Worm (Caenorhabditis elegans) whole organism, L3 larva: ENCODE results near the gene acl-8.

Experiments used
- R02D3.7 ChIP-seq: fragments of 150-350 bp; optimal IDR thresholded peaks from 2 replicates; lab custom pipeline; 2014; ENCODE audit warnings: missing biosample characterization, missing genetic modification characterization
- ZK546.5 ChIP-seq: sonication (generic microtip); optimal IDR thresholded peaks from 2 replicates; lab custom pipeline; 2017; ENCODE audit warnings: missing biosample characterization, missing genetic modification characterization
- aly-2 ChIP-seq: fragments of 150-350 bp; optimal IDR thresholded peaks from 2 replicates; lab custom pipeline; 2014; ENCODE audit warnings: missing biosample characterization, missing genetic modification characterization
- ama-1 ChIP-seq: fragments of 150-350 bp; optimal IDR thresholded peaks from 2 replicates; lab custom pipeline; 2018
- daf-12 ChIP-seq: fragments of 150-350 bp; optimal IDR thresholded peaks from 2 replicates; lab custom pipeline; 2014; ENCODE audit warnings: missing biosample characterization, missing genetic modification reagents, missing genetic modification characterization
- egl-27 ChIP-seq: sonication (generic microtip); optimal IDR thresholded peaks from 4 replicates; lab custom pipeline; 2017; ENCODE audit warnings: missing biosample characterization, missing genetic modification reagents, missing genetic modification characterization
- egl-5 ChIP-seq: fragments of 150-350 bp; optimal IDR thresholded peaks from 2 replicates; lab custom pipeline; 2017; ENCODE audit warnings: missing biosample characterization, missing genetic modification reagents, missing genetic modification characterization, inconsistent platforms
- elt-2 ChIP-seq: sonication (generic microtip); optimal IDR thresholded peaks from 2 replicates; lab custom pipeline; 2016; ENCODE audit warnings: missing genetic modification reagents, mild to moderate bottlenecking, missing genetic modification characterization, missing compliant biosample characterization
- eor-1 ChIP-seq, 2 experiments: fragments of 150-350 bp; optimal IDR thresholded peaks; 2 replicates each; lab custom pipeline; 2014 to 2018; ENCODE audit warnings: missing biosample characterization in 2 of 2, missing genetic modification characterization in 2 of 2
- fkh-2 ChIP-seq: fragments of 150-350 bp; optimal IDR thresholded peaks from 2 replicates; lab custom pipeline; 2014; ENCODE audit warnings: missing biosample characterization, missing genetic modification reagents, missing genetic modification characterization
- jun-1 ChIP-seq: fragments of 150-350 bp; optimal IDR thresholded peaks from 2 replicates; lab custom pipeline; 2014; ENCODE audit warnings: missing biosample characterization, missing genetic modification reagents, missing genetic modification characterization
- lin-39 ChIP-seq: fragments of 150-350 bp; optimal IDR thresholded peaks from 2 replicates; lab custom pipeline; 2018; ENCODE audit warnings: missing biosample characterization, missing genetic modification reagents, missing genetic modification characterization
- mdl-1 ChIP-seq: fragments of 150-350 bp; optimal IDR thresholded peaks from 2 replicates; lab custom pipeline; 2014; ENCODE audit warnings: missing biosample characterization, missing genetic modification characterization
- mml-1 ChIP-seq: fragments of 150-350 bp; sonication (generic microtip); optimal IDR thresholded peaks from 3 replicates; lab custom pipeline; 2014; ENCODE audit warnings: missing biosample characterization, missing genetic modification characterization
- nfya-1 ChIP-seq: sonication (generic microtip); optimal IDR thresholded peaks from 2 replicates; lab custom pipeline; 2017; ENCODE audit warnings: missing genetic modification characterization, mild to moderate bottlenecking, missing compliant biosample characterization, antibody characterized with exemption, moderate library complexity; ENCODE audit not compliant: insufficient read depth
- nhr-11 ChIP-seq: fragments of 150-350 bp; optimal IDR thresholded peaks from 2 replicates; lab custom pipeline; 2014; ENCODE audit warnings: missing biosample characterization, missing genetic modification characterization
- nhr-12 ChIP-seq: fragments of 150-350 bp; optimal IDR thresholded peaks from 2 replicates; lab custom pipeline; 2014; ENCODE audit warnings: missing biosample characterization, missing genetic modification characterization
- nhr-25 ChIP-seq: sonication (generic microtip); optimal IDR thresholded peaks from 2 replicates; lab custom pipeline; 2017; ENCODE audit warnings: missing biosample characterization, missing genetic modification characterization
- nhr-28 ChIP-seq: fragments of 150-350 bp; optimal IDR thresholded peaks from 2 replicates; lab custom pipeline; 2014; ENCODE audit warnings: missing biosample characterization, missing genetic modification characterization
- nhr-43 ChIP-seq: sonication (generic microtip); optimal IDR thresholded peaks from 2 replicates; lab custom pipeline; 2016; ENCODE audit warnings: mild to moderate bottlenecking, missing genetic modification characterization, missing compliant biosample characterization; ENCODE audit not compliant: poor library complexity, severe bottlenecking
- nhr-67 ChIP-seq: fragments of 150-350 bp; optimal IDR thresholded peaks from 2 replicates; lab custom pipeline; 2014; ENCODE audit warnings: missing biosample characterization, missing genetic modification characterization
- nhr-76 ChIP-seq: fragments of 150-350 bp; sonication (generic microtip); optimal IDR thresholded peaks from 5 replicates; lab custom pipeline; 2014; ENCODE audit warnings: missing biosample characterization, missing genetic modification characterization
- nhr-77 ChIP-seq: fragments of 150-350 bp; optimal IDR thresholded peaks from 2 replicates; lab custom pipeline; 2014; ENCODE audit warnings: missing biosample characterization, missing genetic modification characterization
- pha-4 ChIP-seq: fragments of 150-350 bp; optimal IDR thresholded peaks from 2 replicates; lab custom pipeline; 2014; ENCODE audit warnings: missing biosample characterization, missing genetic modification reagents, missing genetic modification characterization
- pqm-1 ChIP-seq: fragments of 150-350 bp; optimal IDR thresholded peaks from 2 replicates; lab custom pipeline; 2017; ENCODE audit warnings: missing biosample characterization, missing genetic modification characterization, inconsistent platforms
- snpc-4 ChIP-seq: fragments of 150-350 bp; optimal IDR thresholded peaks from 2 replicates; lab custom pipeline; 2014; ENCODE audit warnings: missing biosample characterization, missing genetic modification characterization
- unc-39 ChIP-seq: sonication (generic microtip); optimal IDR thresholded peaks from 4 replicates; lab custom pipeline; 2017; ENCODE audit warnings: missing biosample characterization, missing genetic modification characterization
- unc-62 ChIP-seq: fragments of 150-350 bp; sonication (generic microtip); optimal IDR thresholded peaks from 4 replicates; lab custom pipeline; 2014; ENCODE audit warnings: missing biosample characterization, missing genetic modification reagents, missing genetic modification characterization
- ztf-11 ChIP-seq: fragments of 150-350 bp; optimal IDR thresholded peaks from 2 replicates; lab custom pipeline; 2014; ENCODE audit warnings: missing biosample characterization, missing genetic modification characterization
- ztf-4 ChIP-seq: fragments of 150-350 bp; optimal IDR thresholded peaks from 2 replicates; lab custom pipeline; 2014; ENCODE audit warnings: missing biosample characterization, missing genetic modification characterization

Gene acl-8

DNA sequence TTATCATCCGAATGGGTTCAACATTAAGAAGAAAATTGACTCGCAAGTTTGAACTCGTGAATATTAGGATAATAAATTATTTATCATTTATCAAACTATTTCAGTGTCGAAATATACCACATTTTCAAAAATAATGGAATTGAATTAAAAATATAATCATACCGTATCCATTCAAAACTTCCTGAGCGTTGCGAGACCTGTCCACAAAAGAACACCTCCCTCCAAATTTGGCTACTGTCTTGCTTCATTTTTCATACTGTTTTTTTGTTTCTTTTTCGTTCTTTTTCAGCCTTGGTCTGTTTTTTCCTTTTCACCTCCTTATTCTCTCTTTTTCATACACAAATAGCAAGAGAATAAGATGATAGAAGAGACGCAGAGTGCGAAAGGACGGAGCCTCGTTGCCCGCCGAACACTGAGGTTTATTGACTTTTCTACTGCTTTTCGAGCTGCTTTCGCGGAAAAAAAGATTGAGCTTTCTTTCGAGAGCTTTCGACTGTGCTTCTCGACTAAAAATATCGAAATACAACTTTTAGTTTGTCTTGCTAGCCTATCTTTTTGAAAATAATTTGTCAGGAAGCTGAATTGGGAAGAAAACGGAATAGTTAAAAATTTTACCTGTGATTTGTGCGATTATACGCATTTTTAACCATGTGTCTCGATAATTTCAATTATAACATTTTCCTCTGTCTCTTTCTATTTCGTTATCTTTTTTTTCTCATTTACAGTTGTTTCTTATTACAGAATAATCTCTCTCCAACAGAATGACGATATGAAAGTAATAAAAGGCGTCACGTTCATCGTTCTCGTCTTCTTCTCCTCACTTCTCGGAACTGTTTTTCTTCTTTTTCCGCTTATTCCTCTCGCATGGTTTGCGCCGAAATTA lies at the start of gene acl-8:
acl-8 (plus strand) TSS at position 742 of the 883 bp plus-strand sequence.
- TF ChIP-seq nhr-77 (tag; lab: Kevin White, UChicago), result no peak
- peak; percentile 73 for TF ChIP-seq elt-2 (tag; lab: Kevin White, UChicago)
- no peak for TF ChIP-seq fkh-2 (tag; lab: Kevin White, UChicago)
- TF ChIP-seq ztf-4, result no peak
- no peak for TF ChIP-seq nhr-12 (tag; lab: Kevin White, UChicago)
- no peak for TF ChIP-seq jun-1 (tag; lab: Kevin White, UChicago)
- peak; percentile 86 for TF ChIP-seq pha-4
- no peak for TF ChIP-seq daf-12

DNA sequence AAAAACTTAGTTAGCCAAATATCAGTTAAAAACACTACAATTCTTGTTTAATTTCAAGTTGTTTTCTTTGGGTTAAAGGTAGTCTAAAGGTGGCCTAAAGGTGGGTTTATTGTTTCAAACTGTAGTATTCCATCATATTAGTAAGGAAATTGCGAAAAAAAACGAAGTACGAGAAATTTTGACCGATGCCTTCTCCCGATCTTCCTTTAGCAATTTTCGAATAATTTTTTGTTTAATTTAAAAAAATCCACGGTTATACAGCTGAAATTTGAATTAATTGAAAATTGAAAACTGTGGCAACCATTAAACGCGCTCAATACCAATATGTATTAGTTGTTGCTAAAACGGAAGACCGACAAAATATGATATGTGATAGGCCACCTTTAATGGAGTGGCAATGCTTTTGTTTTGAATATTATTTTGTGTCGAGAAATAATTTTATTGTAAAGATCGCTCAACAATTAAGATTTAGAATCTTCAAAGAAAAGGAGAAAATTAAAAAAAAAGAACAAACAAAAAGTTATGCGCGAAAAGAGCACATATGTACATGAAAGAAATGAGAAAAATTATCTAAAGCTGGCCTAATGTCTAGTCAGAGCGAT lies 49.6 kb upstream of the acl-8 start:
- TF ChIP-seq pqm-1 (tag; lab: Kevin White, UChicago) (peak; percentile 7), ama-1 (lab: Kevin White, UChicago) (no peak), aly-2 (peak; percentile 74)
- TF ChIP-seq, all 47 proteins: peak for 2

DNA sequence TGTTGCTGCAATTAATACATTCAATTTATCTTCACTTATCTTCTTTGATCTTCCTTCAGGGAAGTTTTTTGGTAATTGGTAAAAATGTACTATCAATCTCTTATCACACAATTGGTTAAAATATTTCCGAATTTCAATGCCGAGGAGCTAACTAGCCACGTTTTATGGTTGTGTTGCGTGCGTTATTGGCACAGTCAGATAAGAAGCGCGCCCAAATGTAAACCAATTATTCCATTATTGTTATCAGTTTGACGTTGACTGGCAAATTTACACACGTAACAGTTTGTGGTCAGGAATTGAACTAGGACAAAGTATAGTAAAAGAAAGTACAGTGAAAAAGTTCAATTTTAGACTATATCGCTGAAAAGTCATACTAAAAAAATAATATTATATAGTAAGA lies 43.1 kb upstream of the acl-8 start:
- peak; percentile 92 for TF ChIP-seq elt-2 (tag; lab: Kevin White, UChicago)
- no peak for TF ChIP-seq ZK546.5 (tag; lab: Kevin White, UChicago)
- TF ChIP-seq nhr-76 (tag; lab: Kevin White, UChicago), result no peak
- TF ChIP-seq daf-12, result no peak
- TF ChIP-seq nhr-28 (tag; lab: Kevin White, UChicago), result no peak
- no peak for TF ChIP-seq snpc-4 (tag; lab: Kevin White, UChicago)
- TF ChIP-seq nhr-25 (tag; lab: Kevin White, UChicago), result no peak
- TF ChIP-seq mml-1, result no peak
- no peak for TF ChIP-seq unc-39 (tag; lab: Kevin White, UChicago)
- peak; percentile 42 for TF ChIP-seq jun-1 (tag; lab: Kevin White, UChicago)
- TF ChIP-seq eor-1 (tag; optimal IDR thresholded peaks at IDR 0.05; lab: Kevin White, UChicago), result no peak
- TF ChIP-seq pqm-1 (tag; lab: Kevin White, UChicago), result peak; percentile 93
- TF ChIP-seq egl-5 (tag; lab: Kevin White, UChicago), result no peak
- peak; percentile 34 for TF ChIP-seq pha-4
- TF ChIP-seq nhr-67, result no peak
- no peak for TF ChIP-seq nhr-43
- TF ChIP-seq lin-39 (tag; lab: Kevin White, UChicago), result no peak

DNA sequence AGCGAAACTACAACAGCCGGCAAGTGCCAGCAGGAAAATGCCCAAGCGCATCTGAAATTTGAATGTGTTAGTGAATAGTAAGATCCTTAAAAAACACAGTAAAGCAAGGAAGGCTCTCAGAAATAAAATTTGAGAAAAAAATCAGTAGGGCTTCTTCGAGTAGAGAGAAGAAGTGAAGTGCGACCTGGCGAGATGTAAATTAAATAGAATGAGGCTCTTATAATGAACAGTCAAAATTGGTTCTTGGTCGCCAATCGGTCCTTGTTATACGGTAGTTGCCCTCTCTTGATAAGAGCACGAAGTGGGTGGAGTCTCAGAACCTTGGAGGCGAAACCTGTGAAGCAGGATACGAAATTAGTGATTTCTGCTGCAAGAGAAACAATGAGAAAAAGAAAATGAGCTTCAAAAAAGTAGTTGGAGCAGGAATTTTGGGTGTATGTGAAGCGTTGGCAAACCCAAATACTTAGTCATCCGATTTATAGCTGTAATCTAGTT lies 41.9 kb upstream of the acl-8 start, which contains the start of gene bcf-1:
bcf-1 (minus strand) TSS at position 51 of the 495 bp plus-strand sequence.
- peak; percentile 63 for TF ChIP-seq elt-2 (tag; lab: Kevin White, UChicago)
- peak; percentile 21 for TF ChIP-seq nfya-1 (tag; lab: Kevin White, UChicago)
- TF ChIP-seq daf-12, result no peak
- no peak for TF ChIP-seq nhr-12 (tag; lab: Kevin White, UChicago)
- TF ChIP-seq unc-39 (tag; lab: Kevin White, UChicago), result no peak
- TF ChIP-seq ama-1 (lab: Kevin White, UChicago), result no peak
- peak; percentile 3 for TF ChIP-seq pqm-1 (tag; lab: Kevin White, UChicago)
- TF ChIP-seq nhr-25 (tag; lab: Kevin White, UChicago), result no peak
- no peak for TF ChIP-seq unc-62 (GFP tag; lab: Kevin White, UChicago)

DNA sequence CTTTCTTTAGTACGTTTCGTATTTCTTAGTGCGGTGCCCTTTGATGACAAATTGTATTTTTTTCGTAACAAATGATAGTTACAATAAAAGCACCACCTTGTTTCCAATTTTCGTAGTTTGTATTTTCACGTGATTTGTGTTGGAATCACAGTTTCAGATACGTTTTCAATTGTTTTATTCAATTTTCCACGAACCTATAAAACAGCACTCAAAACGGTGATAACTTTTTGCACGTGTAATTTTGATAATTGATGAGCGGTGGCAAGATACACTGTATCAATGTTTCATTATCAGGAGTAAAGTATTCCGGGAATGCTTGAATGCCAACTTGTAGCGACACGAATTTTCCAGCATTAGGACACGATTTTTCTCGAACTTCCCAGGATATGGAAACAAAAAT lies 39.5 kb upstream of the acl-8 start:
- TF ChIP-seq elt-2 (tag; lab: Kevin White, UChicago) (peak; percentile 95), jun-1 (tag; lab: Kevin White, UChicago) (peak; percentile 7), ztf-11 (tag; lab: Kevin White, UChicago) (no peak), R02D3.7 (tag; lab: Kevin White, UChicago) (no peak), pqm-1 (tag; lab: Kevin White, UChicago) (peak; percentile 93)

DNA sequence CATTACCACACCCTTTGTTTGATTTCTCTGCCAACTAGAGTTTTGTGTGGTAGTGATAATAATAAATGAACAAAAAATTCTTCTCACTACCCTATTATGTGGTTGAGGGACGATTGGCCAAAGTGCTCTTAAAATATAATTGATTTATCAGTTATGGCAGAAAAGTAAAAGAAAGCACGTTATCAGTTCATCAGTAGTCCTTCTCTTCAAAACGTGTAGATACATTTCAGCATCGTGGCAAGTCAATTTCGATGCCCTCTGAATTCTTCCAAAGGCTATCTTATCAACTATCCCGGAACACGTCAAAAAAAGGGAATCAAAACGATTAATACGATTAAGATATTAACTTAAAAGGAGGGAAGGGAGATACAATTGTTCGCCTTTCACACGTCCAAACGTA lies 37.6 kb upstream of the acl-8 start:
- TF ChIP-seq lin-39 (tag; lab: Kevin White, UChicago) (no peak), jun-1 (tag; lab: Kevin White, UChicago) (peak; percentile 67), mdl-1 (tag; lab: Kevin White, UChicago) (no peak), elt-2 (tag; lab: Kevin White, UChicago) (peak; percentile 99), egl-27 (tag; lab: Kevin White, UChicago) (no peak), R02D3.7 (tag; lab: Kevin White, UChicago) (no peak), nfya-1 (tag; lab: Kevin White, UChicago) (peak; percentile 27), pqm-1 (tag; lab: Kevin White, UChicago) (peak; percentile 88), nhr-11 (tag; lab: Kevin White, UChicago) (no peak)
